Fruit fly (Drosophila melanogaster) S2 (cell line): ENCODE measurements around the gene PolE1.

Source experiments
- CG8478 ChIP-seq: fragments of >200 bp; optimal IDR thresholded peaks from 2 replicates; lab custom pipeline; 2018
- CTCF ChIP-seq, 2 experiments: fragments of >200 bp; optimal IDR thresholded peaks; 2 replicates each; lab custom pipeline; 2018

The PolE1 gene

dm6 chr3R:23365028-23365427 is 17.1 kb downstream of the PolE1 start:
- TF ChIP-seq CTCF (optimal IDR thresholded peaks at IDR 0.05; lab: Kevin White, UChicago) = no peak
- TF ChIP-seq CG8478 (lab: Kevin White, UChicago) = no peak

- TF ChIP-seq CTCF (optimal IDR thresholded peaks at IDR 0.05; lab: Kevin White, UChicago) (no peak), CG8478 (lab: Kevin White, UChicago) (no peak)
Observed at dm6 chr3R:23367540-23367939, 19.6 kb downstream of the PolE1 start.

- TF ChIP-seq CG8478 (lab: Kevin White, UChicago) = no peak
- no peak for TF ChIP-seq CTCF (optimal IDR thresholded peaks at IDR 0.05; lab: Kevin White, UChicago)
Observed at dm6 chr3R:23368235-23368634, 20.3 kb downstream of the PolE1 start.

dm6 chr3R:23372624-23373023 is 24.7 kb downstream of the PolE1 start, which contains the start of gene CG42827:
Gene CG42827 (plus strand): TSS chr3R:23372924.
- TF ChIP-seq CTCF (optimal IDR thresholded peaks at IDR 0.05; lab: Kevin White, UChicago) (no peak), CG8478 (lab: Kevin White, UChicago) (no peak)

DNA sequence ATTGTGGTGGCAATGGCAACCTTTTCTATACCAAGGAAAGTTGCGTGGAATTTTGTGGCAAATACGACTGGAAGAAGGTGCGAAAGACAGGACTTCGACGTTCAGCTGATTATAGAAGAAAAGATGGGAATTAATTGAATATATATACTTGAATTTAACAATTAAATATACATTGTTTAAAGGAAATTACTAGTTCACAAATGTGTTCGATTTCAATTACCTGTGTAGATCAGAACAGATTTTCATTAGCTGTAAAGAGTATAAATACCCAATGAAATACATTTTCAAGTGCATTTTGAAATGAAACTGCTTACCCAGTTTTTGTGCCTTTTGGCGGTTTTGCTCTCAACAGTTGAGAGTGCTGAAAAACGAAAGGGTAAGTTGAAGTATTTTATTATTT is 25.5 kb downstream of the PolE1 start, which contains the start of gene CG42828:
Gene CG42828 (plus strand): TSS at position 301 of the 400 bp plus-strand sequence.
- no peak for TF ChIP-seq CTCF (optimal IDR thresholded peaks at IDR 0.05; lab: Kevin White, UChicago)
- TF ChIP-seq CG8478 (lab: Kevin White, UChicago) = no peak

DNA sequence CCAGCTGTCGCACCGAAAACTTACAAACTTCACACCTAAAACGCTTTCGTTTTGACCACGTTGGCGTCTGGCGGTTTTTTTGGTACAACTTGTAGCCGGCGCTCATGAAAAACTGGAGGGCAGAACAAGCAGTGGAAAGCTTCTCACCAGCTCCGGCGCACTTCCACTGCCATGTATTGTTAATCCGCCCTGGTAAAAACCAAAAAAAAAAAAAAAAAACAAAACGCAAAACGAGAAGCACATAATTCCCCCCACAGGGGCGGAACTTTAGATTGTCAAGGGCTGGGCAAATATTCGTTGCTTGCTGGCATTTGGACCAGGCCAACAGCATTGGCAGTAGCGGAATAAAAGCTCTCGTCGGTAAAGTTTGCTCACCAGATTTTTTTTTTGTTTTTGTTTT is 26.4 kb downstream of the PolE1 start:
- TF ChIP-seq CTCF (optimal IDR thresholded peaks at IDR 0.05; lab: Kevin White, UChicago) (no peak), CG8478 (lab: Kevin White, UChicago) (no peak)

DNA sequence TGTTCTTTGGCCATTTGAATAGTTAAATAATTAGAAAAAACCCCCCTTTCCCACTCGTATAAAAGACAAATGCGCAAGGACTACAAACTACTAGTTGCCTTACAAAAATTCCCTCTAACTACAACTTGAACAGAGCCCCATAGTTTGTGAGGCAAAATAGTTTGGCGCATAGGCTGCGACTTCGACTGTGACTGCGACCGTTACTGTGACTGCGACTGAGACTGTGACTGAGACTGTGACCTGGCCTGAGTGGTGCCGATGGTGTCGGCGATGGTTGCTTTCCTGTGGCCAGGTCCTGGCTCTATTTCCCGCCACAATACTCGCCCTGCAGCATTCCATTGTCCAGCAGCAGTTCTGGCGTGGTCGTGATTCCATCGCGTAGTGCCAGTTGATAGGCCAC is 29.4 kb downstream of the PolE1 start:
- TF ChIP-seq CTCF (optimal IDR thresholded peaks at IDR 0.05; lab: Kevin White, UChicago) (no peak), CG8478 (lab: Kevin White, UChicago) (no peak)

dm6 chr3R:23383723-23384122 is 35.8 kb downstream of the PolE1 start:
- no peak for TF ChIP-seq CG8478 (lab: Kevin White, UChicago)
- TF ChIP-seq CTCF (optimal IDR thresholded peaks at IDR 0.05; lab: Kevin White, UChicago) = no peak

DNA sequence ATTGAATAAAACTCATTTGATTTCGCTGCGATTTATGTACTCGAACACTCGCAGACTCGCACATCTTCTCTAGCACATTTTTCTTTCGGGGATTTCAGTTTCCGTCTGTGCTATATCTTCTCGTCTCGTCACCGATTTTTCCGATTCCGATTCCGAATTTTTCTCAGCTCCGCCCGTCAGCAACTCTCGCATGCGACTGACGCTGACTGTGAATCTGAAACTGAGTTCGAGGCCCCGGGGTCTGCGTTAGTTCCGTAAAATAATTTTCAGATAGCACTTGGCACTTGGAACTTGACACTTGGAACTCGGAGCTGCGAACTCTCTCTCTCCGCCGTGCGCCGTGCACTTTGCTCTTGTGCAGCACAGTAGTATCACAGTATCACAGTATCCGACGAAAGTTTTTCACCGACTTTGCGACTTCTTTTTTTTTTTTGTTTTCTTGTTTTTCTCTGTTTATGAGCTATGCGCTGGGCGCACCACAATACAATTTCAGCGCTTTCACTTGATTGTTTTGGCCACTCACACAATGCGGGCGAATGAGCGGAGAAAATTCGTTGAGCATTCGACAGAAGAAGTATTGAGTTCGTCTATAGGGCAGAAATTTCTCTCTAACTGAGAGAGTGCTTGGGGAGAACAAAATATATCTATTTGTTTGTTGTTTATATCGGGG is 36.8 kb downstream of the PolE1 start, which contains the start of gene CG4393:
Gene CG4393 (minus strand): TSS at position 187 of the 670 bp plus-strand sequence.
- TF ChIP-seq CTCF (optimal IDR thresholded peaks at IDR 0.05; lab: Kevin White, UChicago) (no peak), CG8478 (lab: Kevin White, UChicago) (no peak)

DNA sequence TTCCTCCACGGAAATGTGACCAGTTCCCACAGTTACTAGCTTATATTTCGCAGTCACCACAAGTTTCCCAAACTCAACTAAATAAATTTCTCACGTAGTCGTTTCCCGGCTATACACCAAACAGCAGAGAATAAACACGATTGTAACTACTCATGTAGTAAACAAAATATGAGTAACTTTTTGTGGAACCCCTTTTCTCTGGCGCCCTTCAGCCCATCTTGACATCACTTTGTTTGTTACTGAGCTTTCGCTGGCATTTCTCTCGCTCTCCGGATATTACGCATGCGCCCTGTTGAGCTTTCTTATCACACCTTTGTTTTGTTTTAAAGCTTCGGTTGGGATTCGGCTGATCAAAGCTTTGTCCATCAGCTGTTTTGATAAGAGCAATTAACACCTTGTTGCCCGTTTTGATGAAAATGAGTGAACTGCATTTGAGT is 38.1 kb downstream of the PolE1 start:
- TF ChIP-seq CG8478 (lab: Kevin White, UChicago) (no peak), CTCF (optimal IDR thresholded peaks at IDR 0.05; lab: Kevin White, UChicago) (no peak)

DNA sequence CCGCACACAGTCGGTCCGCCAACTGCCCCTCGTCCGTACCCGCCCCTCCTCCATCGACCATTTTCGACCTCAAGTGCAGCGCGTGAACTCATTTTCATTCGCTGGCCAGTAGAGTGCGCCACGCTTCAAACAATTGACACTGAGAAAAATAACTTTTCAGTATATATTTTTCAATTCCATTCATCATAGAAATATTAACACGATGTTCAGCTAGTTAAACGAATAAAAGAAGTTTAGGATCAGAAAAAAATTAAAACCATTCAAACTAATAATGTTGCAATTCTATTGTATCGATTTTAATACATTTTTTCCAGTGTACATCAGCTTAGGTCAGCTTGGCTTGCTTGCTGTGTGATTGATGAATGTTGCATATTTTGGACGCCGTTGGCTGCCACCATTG is 39.0 kb downstream of the PolE1 start:
- TF ChIP-seq CTCF (optimal IDR thresholded peaks at IDR 0.05; lab: Kevin White, UChicago) (no peak), CG8478 (lab: Kevin White, UChicago) (no peak)

- TF ChIP-seq CG8478 (lab: Kevin White, UChicago) = no peak
- TF ChIP-seq CTCF (optimal IDR thresholded peaks at IDR 0.05; lab: Kevin White, UChicago) = no peak
Observed at dm6 chr3R:23388798-23389197, 40.9 kb downstream of the PolE1 start, which contains the start of gene CG31515. Gene CG31515 (minus strand): TSS chr3R:23388898.

- TF ChIP-seq CG8478 (lab: Kevin White, UChicago) (no peak), CTCF (optimal IDR thresholded peaks at IDR 0.05; lab: Kevin White, UChicago) (no peak)
Observed at dm6 chr3R:23390769-23391309, 42.9 kb downstream of the PolE1 start.

DNA sequence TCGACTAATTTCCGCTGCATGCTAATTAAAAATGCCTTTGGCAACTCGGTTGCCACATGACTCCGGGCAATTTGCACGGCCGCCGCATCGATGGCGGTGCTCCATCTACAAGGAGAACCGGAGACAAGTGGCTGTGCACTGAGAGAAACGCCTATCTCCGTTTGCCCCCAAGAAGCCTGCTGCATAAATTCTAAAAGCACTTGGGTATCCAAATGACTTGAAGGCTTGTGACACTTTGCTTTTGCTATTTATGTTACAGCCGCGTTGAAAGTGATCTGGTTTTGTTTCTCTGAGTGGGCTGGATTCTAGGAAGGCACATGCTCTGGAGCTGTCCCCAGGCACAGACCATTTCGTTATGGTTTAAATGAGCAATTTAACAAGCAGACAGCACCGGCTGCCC is 44.3 kb downstream of the PolE1 start:
- TF ChIP-seq CG8478 (lab: Kevin White, UChicago) = no peak
- TF ChIP-seq CTCF (optimal IDR thresholded peaks at IDR 0.05; lab: Kevin White, UChicago) = no peak

- TF ChIP-seq CG8478 (lab: Kevin White, UChicago) = no peak
- no peak for TF ChIP-seq CTCF (optimal IDR thresholded peaks at IDR 0.05; lab: Kevin White, UChicago)
Observed at dm6 chr3R:23393507-23393906, 45.6 kb downstream of the PolE1 start.
